Fruit fly (Drosophila melanogaster): ENCODE results near the gene alt.

alt gene

dm6 chr3R:17700488-17701130, 18.3 kb upstream of the alt start (continued):
- TF ChIP-seq CG10267 (tag; optimal IDR thresholded peaks at IDR 0.05): peak; percentile 97
- TF ChIP-seq MBD-R2 (GFP tag; IDR thresholded peaks at IDR 0.05): peak; percentile 95
- peak; percentile 55 for TF ChIP-seq Myb (GFP tag; optimal IDR thresholded peaks at IDR 0.05)
- TF ChIP-seq CG11085 (GFP tag; IDR thresholded peaks at IDR 0.05): peak; percentile 96
- peak; percentile 98 for TF ChIP-seq CG34422 (GFP tag; IDR thresholded peaks at IDR 0.05)

DNA sequence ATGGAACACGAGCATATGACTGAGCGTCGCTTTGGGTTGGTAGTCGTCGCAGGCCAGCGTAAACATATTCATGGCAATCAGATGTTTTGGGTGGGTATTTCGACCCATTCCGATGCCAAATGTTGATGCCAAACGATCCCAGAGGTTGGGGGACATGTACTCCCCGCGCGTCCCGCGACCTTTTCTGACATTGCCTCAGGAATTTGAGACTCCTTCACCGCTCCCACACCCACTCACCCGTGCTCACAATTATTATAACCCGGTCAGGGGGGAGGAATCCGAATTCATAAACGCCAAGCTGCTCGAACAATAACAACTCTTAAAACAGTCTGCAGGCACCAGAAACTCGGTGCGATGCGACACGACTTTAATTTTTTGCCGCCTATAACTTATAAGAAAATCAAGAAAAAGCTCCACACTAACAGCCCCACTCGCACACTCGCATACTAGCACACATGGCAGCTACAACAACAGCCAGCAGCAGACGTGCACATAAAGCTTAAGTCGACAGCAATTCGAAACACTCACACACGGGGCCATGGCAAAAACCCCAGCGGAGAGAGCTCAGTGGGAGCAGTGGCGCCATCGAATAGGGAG, 17.7 kb upstream of the alt start:
- peak; percentile 40 for TF ChIP-seq mirr (GFP tag; optimal IDR thresholded peaks at IDR 0.05)
- peak; percentile 13 for TF ChIP-seq CG13287 (GFP tag; IDR thresholded peaks at IDR 0.05; ENCODE audit: partially characterized antibody)
- peak; percentile 46 for TF ChIP-seq Hey (tag; optimal IDR thresholded peaks at IDR 0.05)
- TF ChIP-seq CG5180 (GFP tag; optimal IDR thresholded peaks at IDR 0.05): peak; percentile 78
- TF ChIP-seq Gug (GFP tag; IDR thresholded peaks at IDR 0.05): peak; percentile 95; the same call in 1 of the 4 replicates
- 0 out of 3 replicates have a peak, but pooled peaks have one; percentile 10 for TF ChIP-seq HLH4C (GFP tag; IDR thresholded peaks at IDR 0.05; ENCODE audit: partially characterized antibody)
- TF ChIP-seq sd (tag; optimal IDR thresholded peaks at IDR 0.05): peak; percentile 73
- peak; percentile 88 for TF ChIP-seq crol (GFP tag; IDR thresholded peaks at IDR 0.05)
- TF ChIP-seq CG4360 (GFP tag; IDR thresholded peaks at IDR 0.05): peak; percentile 74; the same call in 1 of the 2 replicates
- peak; percentile 12; the same call in 1 of the 3 replicates for TF ChIP-seq zen2 (GFP tag; IDR thresholded peaks at IDR 0.05; ENCODE audit: partially characterized antibody)
- TF ChIP-seq ftz-f1 (GFP tag; optimal IDR thresholded peaks at IDR 0.05): peak; percentile 50
- peak; percentile 84 for TF ChIP-seq chinmo (GFP tag; IDR thresholded peaks at IDR 0.05; ENCODE audit: partially characterized antibody)
- no peak for TF ChIP-seq emc (GFP tag; optimal IDR thresholded peaks at IDR 0.05)
- peak; percentile 34 for TF ChIP-seq ERR (GFP tag; optimal IDR thresholded peaks at IDR 0.05)
- peak; percentile 62; the same call in 1 of the 3 replicates for TF ChIP-seq CG6175 (GFP tag; IDR thresholded peaks at IDR 0.05)
- peak; percentile 21; the same call in 1 of the 2 replicates for TF ChIP-seq amos (GFP tag; IDR thresholded peaks at IDR 0.05; ENCODE audit: partially characterized antibody)
- 0 out of 2 replicates have a peak, but pooled peaks have one; percentile 34 for TF ChIP-seq Dref (GFP tag; IDR thresholded peaks at IDR 0.05)
- peak; percentile 74 for TF ChIP-seq cg (GFP tag; optimal IDR thresholded peaks at IDR 0.05)
- TF ChIP-seq sr (GFP tag; IDR thresholded peaks at IDR 0.05): 0 out of 3 replicates have a peak, but pooled peaks have one; percentile 7
- no peak for TF ChIP-seq CG11723 (GFP tag; optimal IDR thresholded peaks at IDR 0.05)
- no peak for TF ChIP-seq CG6689 (GFP tag; IDR thresholded peaks at IDR 0.05)
- TF ChIP-seq CG2120 (GFP tag; optimal IDR thresholded peaks at IDR 0.05): no peak
- TF ChIP-seq chm (GFP tag; IDR thresholded peaks at IDR 0.05): peak; percentile 85; the same call in 1 of the 2 replicates
- TF ChIP-seq Camta (GFP tag; optimal IDR thresholded peaks at IDR 0.05): no peak

- TF ChIP-seq pum (GFP tag; optimal IDR thresholded peaks at IDR 0.05) (no peak), CG9817 (tag; optimal IDR thresholded peaks at IDR 0.05) (no peak), Mes4 (GFP tag; optimal IDR thresholded peaks at IDR 0.05) (no peak), tgo (GFP tag; IDR thresholded peaks at IDR 0.05) (no peak), CG8089 (GFP tag; optimal IDR thresholded peaks at IDR 0.05) (no peak), Dp (GFP tag; optimal IDR thresholded peaks at IDR 0.05) (peak; percentile 45), CG12769 (tag; optimal IDR thresholded peaks at IDR 0.05) (no peak), chn (GFP tag; optimal IDR thresholded peaks at IDR 0.05) (no peak), Tbp (GFP tag; optimal IDR thresholded peaks at IDR 0.05) (no peak), lov (optimal IDR thresholded peaks at IDR 0.05) (no peak), lov (GFP tag; IDR thresholded peaks at IDR 0.05) (no peak), ab (GFP tag; optimal IDR thresholded peaks at IDR 0.05) (no peak), CG10267 (tag; optimal IDR thresholded peaks at IDR 0.05) (peak; percentile 15), CG13287 (GFP tag; IDR thresholded peaks at IDR 0.05; ENCODE audit: partially characterized antibody) (peak; percentile 87), CG16863 (GFP tag; optimal IDR thresholded peaks at IDR 0.05) (no peak), Elba2 (GFP tag; optimal IDR thresholded peaks at IDR 0.05) (peak; percentile 60), gsb (GFP tag; IDR thresholded peaks at IDR 0.05) (no peak), MESR4 (GFP tag; optimal IDR thresholded peaks at IDR 0.05) (peak; percentile 46), CG2875 (GFP tag; optimal IDR thresholded peaks at IDR 0.05) (no peak), CG12236 (GFP tag; optimal IDR thresholded peaks at IDR 0.05) (no peak), CG13424 (tag; optimal IDR thresholded peaks at IDR 0.05) (peak; percentile 49)
Measured at dm6 chr3R:17686875-17687274, 4.6 kb upstream of the alt start, which contains the start of gene CG31249. TSS of gene CG31249 (minus strand) at chr3R:17687071.
